Worm (Caenorhabditis elegans) whole organism, young adult: ENCODE data around the gene T08G5.3.

ENCODE experiments used
- B0261.1 ChIP-seq: sonication (generic microtip); optimal IDR thresholded peaks from 2 replicates; lab custom pipeline; 2016; ENCODE audit warnings: mild to moderate bottlenecking, missing genetic modification characterization, moderate library complexity, missing compliant biosample characterization
- B0336.3 ChIP-seq: fragments of 200-800 bp; sonication (Bioruptor generic); IDR thresholded peaks from 2 replicates; pipeline ENCODE4 v1.3.6; 2022; ENCODE audit warnings: missing genetic modification characterization, missing compliant biosample characterization
- C17E4.6 ChIP-seq: fragments of 200-800 bp; sonication (Bioruptor generic); IDR thresholded peaks from 2 replicates; pipeline ENCODE4 v1.3.6; 2022; ENCODE audit warnings: missing genetic modification reagents, missing genetic modification characterization, missing compliant biosample characterization
- F22D6.2 ChIP-seq: sonication (generic microtip); optimal IDR thresholded peaks from 2 replicates; lab custom pipeline; 2016; ENCODE audit warnings: mild to moderate bottlenecking, missing genetic modification characterization, missing compliant biosample characterization
- F55B11.4 ChIP-seq: sonication (generic microtip); optimal IDR thresholded peaks from 2 replicates; lab custom pipeline; 2016; ENCODE audit warnings: missing compliant biosample characterization, missing genetic modification characterization, borderline replicate concordance; ENCODE audit not compliant: insufficient read depth
- F57C9.4 ChIP-seq: sonication (generic microtip); optimal IDR thresholded peaks from 2 replicates; lab custom pipeline; 2017; ENCODE audit warnings: mild to moderate bottlenecking, missing genetic modification characterization, missing compliant biosample characterization
- K12H6.12 ChIP-seq: fragments of 200-800 bp; sonication (Bioruptor generic); optimal IDR thresholded peaks from 2 replicates; lab custom pipeline; 2018; ENCODE audit warnings: mild to moderate bottlenecking, missing genetic modification characterization, missing compliant biosample characterization
- T07F8.4 ChIP-seq: sonication (generic microtip); optimal IDR thresholded peaks from 2 replicates; lab custom pipeline; 2016; ENCODE audit warnings: mild to moderate bottlenecking, missing genetic modification characterization, moderate library complexity, missing compliant biosample characterization
- Y53F4B.3 ChIP-seq: fragments of 200-800 bp; sonication (Bioruptor generic); IDR thresholded peaks from 2 replicates; pipeline ENCODE4 v1.3.6; 2022; ENCODE audit warnings: missing genetic modification reagents, missing genetic modification characterization, missing compliant biosample characterization
- ZK185.1 ChIP-seq: sonication (generic microtip); optimal IDR thresholded peaks from 2 replicates; lab custom pipeline; 2016; ENCODE audit warnings: mild to moderate bottlenecking, missing genetic modification characterization, missing compliant biosample characterization; ENCODE audit not compliant: poor library complexity, severe bottlenecking
- aptf-2 ChIP-seq: fragments of 200-800 bp; sonication (Bioruptor generic); conservative IDR thresholded peaks from 2 replicates; pipeline ENCODE4 v1.3.6; 2022; ENCODE audit warnings: missing genetic modification reagents, missing genetic modification characterization, missing compliant biosample characterization
- aptf-3 ChIP-seq: fragments of 200-800 bp; sonication (Bioruptor generic); IDR thresholded peaks from 2 replicates; pipeline ENCODE4 v1.3.6; 2022; ENCODE audit warnings: missing genetic modification characterization, missing compliant biosample characterization
- atf-7 ChIP-seq: sonication (generic microtip); optimal IDR thresholded peaks from 2 replicates; lab custom pipeline; 2017; ENCODE audit warnings: mild to moderate bottlenecking, missing genetic modification characterization, missing compliant biosample characterization
- ceh-40 ChIP-seq: fragments of 200-800 bp; sonication (Bioruptor generic); IDR thresholded peaks from 2 replicates; pipeline ENCODE4 v1.3.6; 2022; ENCODE audit warnings: missing genetic modification characterization, missing compliant biosample characterization
- ceh-91 ChIP-seq: fragments of 200-800 bp; sonication (Bioruptor generic); IDR thresholded peaks from 2 replicates; pipeline ENCODE4 v1.3.6; 2022; ENCODE audit warnings: missing genetic modification reagents, missing genetic modification characterization, missing compliant biosample characterization
- chd-7 ChIP-seq: sonication (generic microtip); optimal IDR thresholded peaks from 2 replicates; lab custom pipeline; 2016; ENCODE audit warnings: mild to moderate bottlenecking, missing genetic modification characterization, moderate library complexity, missing compliant biosample characterization
- die-1 ChIP-seq: sonication (generic microtip); optimal IDR thresholded peaks from 2 replicates; lab custom pipeline; 2016; ENCODE audit warnings: missing genotype, mild to moderate bottlenecking, missing genetic modification characterization, missing compliant biosample characterization
- dpl-1 ChIP-seq: fragments of 150-350 bp; optimal IDR thresholded peaks from 2 replicates; lab custom pipeline; 2014; ENCODE audit warnings: missing biosample characterization, missing genetic modification reagents, missing genetic modification characterization
- egl-18 ChIP-seq: fragments of 200-800 bp; sonication (Bioruptor generic); IDR thresholded peaks from 2 replicates; pipeline ENCODE4 v1.3.6; 2022; ENCODE audit warnings: missing genetic modification reagents, missing genetic modification characterization, missing compliant biosample characterization
- hlh-26 ChIP-seq: fragments of 200-800 bp; sonication (Bioruptor generic); conservative IDR thresholded peaks from 2 replicates; pipeline ENCODE4 v1.3.6; 2022; ENCODE audit warnings: missing genetic modification reagents, missing genetic modification characterization, missing compliant biosample characterization
- let-607 ChIP-seq, 2 experiments: fragments of 200-800 bp in 1 of 2; sonication (Bioruptor generic) in 1 of 2; sonication (generic microtip) in 1 of 2; optimal IDR thresholded peaks; 2 replicates each; lab custom pipeline; 2016 to 2018; ENCODE audit warnings: mild to moderate bottlenecking in 2 of 2, missing compliant biosample characterization in 2 of 2, missing genetic modification characterization in 2 of 2, moderate library complexity in 2 of 2, missing genotype in 1 of 2
- lsl-1 ChIP-seq: fragments of 200-800 bp; sonication (Bioruptor generic); optimal IDR thresholded peaks from 2 replicates; lab custom pipeline; 2018; ENCODE audit warnings: mild to moderate bottlenecking, missing genetic modification characterization, moderate library complexity, missing compliant biosample characterization
- madf-10 ChIP-seq: sonication (generic microtip); optimal IDR thresholded peaks from 2 replicates; lab custom pipeline; 2016; ENCODE audit warnings: mild to moderate bottlenecking, missing genetic modification characterization, missing compliant biosample characterization
- madf-3 ChIP-seq: fragments of 200-800 bp; sonication (Bioruptor generic); IDR thresholded peaks from 2 replicates; pipeline ENCODE4 v1.3.6; 2022; ENCODE audit warnings: missing genetic modification reagents, missing genetic modification characterization, missing compliant biosample characterization
- madf-6 ChIP-seq: fragments of 200-800 bp; sonication (Bioruptor generic); IDR thresholded peaks from 2 replicates; pipeline ENCODE4 v1.3.6; 2022; ENCODE audit warnings: missing genetic modification reagents, missing genetic modification characterization, missing compliant biosample characterization
- mcd-1 ChIP-seq: fragments of 200-800 bp; sonication (Bioruptor generic); IDR thresholded peaks from 2 replicates; pipeline ENCODE4 v1.3.6; 2022; ENCODE audit warnings: missing genetic modification reagents, missing genetic modification characterization, missing compliant biosample characterization
- mel-28 ChIP-seq: sonication (generic microtip); optimal IDR thresholded peaks from 2 replicates; lab custom pipeline; 2016; ENCODE audit warnings: borderline replicate concordance, mild to moderate bottlenecking, missing genetic modification characterization, missing compliant biosample characterization
- mes-4 ChIP-seq: sonication (generic microtip); optimal IDR thresholded peaks from 2 replicates; lab custom pipeline; 2016; ENCODE audit warnings: missing genotype, missing genetic modification characterization, missing compliant biosample characterization
- mxl-1 ChIP-seq: sonication (generic microtip); optimal IDR thresholded peaks from 2 replicates; lab custom pipeline; 2016; ENCODE audit warnings: missing genetic modification characterization, missing compliant biosample characterization
- nfyb-1 ChIP-seq: fragments of 200-800 bp; sonication (Bioruptor generic); IDR thresholded peaks from 2 replicates; pipeline ENCODE4 v1.3.6; 2022; ENCODE audit warnings: missing genetic modification reagents, missing genetic modification characterization, missing compliant biosample characterization
- nhr-27 ChIP-seq: fragments of 200-800 bp; sonication (Bioruptor generic); optimal IDR thresholded peaks from 2 replicates; lab custom pipeline; 2018; ENCODE audit warnings: mild to moderate bottlenecking, missing genetic modification characterization, moderate library complexity, missing compliant biosample characterization
- nhr-80 ChIP-seq: sonication (generic microtip); optimal IDR thresholded peaks from 2 replicates; lab custom pipeline; 2016; ENCODE audit warnings: missing genetic modification characterization, missing compliant biosample characterization
- nhr-90 ChIP-seq: sonication (generic microtip); optimal IDR thresholded peaks from 2 replicates; lab custom pipeline; 2016; ENCODE audit warnings: missing genotype, mild to moderate bottlenecking, missing genetic modification characterization, missing compliant biosample characterization
- pha-4 ChIP-seq: fragments of 150-350 bp; sonication (generic microtip); optimal IDR thresholded peaks from 2 replicates; lab custom pipeline; 2014; ENCODE audit warnings: missing biosample characterization, missing genetic modification reagents, missing genetic modification characterization
- rec-8 ChIP-seq, 2 experiments: sonication (generic microtip); optimal IDR thresholded peaks; 2 replicates each; lab custom pipeline; 2016; ENCODE audit warnings: mild to moderate bottlenecking in 2 of 2, missing genetic modification characterization in 2 of 2, missing genetic modification reagents in 2 of 2, missing genotype in 2 of 2, missing biosample characterization in 1 of 2, missing compliant biosample characterization in 1 of 2, moderate library complexity in 1 of 2
- sdz-38 ChIP-seq: sonication (generic microtip); optimal IDR thresholded peaks from 2 replicates; lab custom pipeline; 2016; ENCODE audit warnings: missing genotype, missing genetic modification characterization, missing compliant biosample characterization
- sea-2 ChIP-seq: fragments of 200-800 bp; sonication (Bioruptor generic); IDR thresholded peaks from 2 replicates; pipeline ENCODE4 v1.3.6; 2022; ENCODE audit warnings: missing genetic modification characterization, missing compliant biosample characterization
- snpc-1.1 ChIP-seq: sonication (generic microtip); optimal IDR thresholded peaks from 2 replicates; lab custom pipeline; 2017; ENCODE audit warnings: missing genetic modification characterization, mild to moderate bottlenecking, missing compliant biosample characterization, antibody characterized with exemption, moderate library complexity, missing genotype, missing genetic modification reagents; ENCODE audit not compliant: insufficient read depth
- snpc-1.3 ChIP-seq: sonication (generic microtip); optimal IDR thresholded peaks from 2 replicates; lab custom pipeline; 2017; ENCODE audit warnings: missing genetic modification characterization, mild to moderate bottlenecking, missing compliant biosample characterization, antibody characterized with exemption, moderate library complexity, missing genotype, missing genetic modification reagents; ENCODE audit not compliant: insufficient read depth
- sptf-2 ChIP-seq: fragments of 200-800 bp; sonication (Bioruptor generic); optimal IDR thresholded peaks from 2 replicates; lab custom pipeline; 2018; ENCODE audit warnings: mild to moderate bottlenecking, missing genetic modification characterization, missing compliant biosample characterization
- tbp1 ChIP-seq: fragments of 200-800 bp; sonication (Bioruptor generic); optimal IDR thresholded peaks from 2 replicates; lab custom pipeline; 2018; ENCODE audit warnings: mild to moderate bottlenecking, missing genetic modification characterization, missing compliant biosample characterization
- tbx-9 ChIP-seq: sonication (generic microtip); optimal IDR thresholded peaks from 2 replicates; lab custom pipeline; 2016; ENCODE audit warnings: borderline replicate concordance, missing genetic modification characterization, inconsistent platforms, missing compliant biosample characterization
- unc-130 ChIP-seq: sonication (generic microtip); optimal IDR thresholded peaks from 2 replicates; lab custom pipeline; 2016; ENCODE audit warnings: missing genetic modification reagents, missing genetic modification characterization, missing compliant biosample characterization
- zim-3 ChIP-seq: sonication (generic microtip); optimal IDR thresholded peaks from 2 replicates; lab custom pipeline; 2017; ENCODE audit warnings: mild to moderate bottlenecking, missing genetic modification characterization, moderate library complexity, missing compliant biosample characterization
- ztf-3 ChIP-seq: fragments of 200-800 bp; sonication (Bioruptor generic); optimal IDR thresholded peaks from 2 replicates; lab custom pipeline; 2018; ENCODE audit warnings: mild to moderate bottlenecking, missing genetic modification characterization, missing compliant biosample characterization

Gene T08G5.3

ce11 chrV:14027384-14027783, at the start of gene T08G5.3:
Gene T08G5.3 (minus strand): TSS chrV:14027484.
- TF ChIP-seq sptf-2 (GFP tag; lab: Kevin White, UChicago) (no peak), zim-3 (tag; lab: Kevin White, UChicago) (no peak), mxl-1 (tag; lab: Kevin White, UChicago) (no peak), nhr-90 (tag; lab: Kevin White, UChicago) (no peak), madf-10 (tag; lab: Kevin White, UChicago) (no peak), lsl-1 (GFP tag; lab: Kevin White, UChicago) (no peak), C17E4.6 (GFP tag; lab: Robert Waterston, UW) (no peak), B0261.1 (tag; lab: Kevin White, UChicago) (no peak), die-1 (no peak), mes-4 (no peak), snpc-1.1 (tag; lab: Kevin White, UChicago) (no peak), sea-2 (GFP tag; lab: Robert Waterston, UW) (no peak), pha-4 (no peak)

ce11 chrV:14074160-14074559, 46.9 kb upstream of the T08G5.3 start, which contains the start of gene D1086.11:
Gene D1086.11 (plus strand): TSS chrV:14074460.
- TF ChIP-seq ceh-91 (no peak), rec-8 (tag; optimal IDR thresholded peaks at IDR 0.05; lab: Kevin White, UChicago) (no peak), B0261.1 (tag; lab: Kevin White, UChicago) (no peak), K12H6.12 (no peak), sptf-2 (GFP tag; lab: Kevin White, UChicago) (no peak), aptf-2 (GFP tag; lab: Robert Waterston, UW) (no peak), atf-7 (tag; lab: Kevin White, UChicago) (no peak), madf-6 (GFP tag; lab: Robert Waterston, UW) (no peak), unc-130 (GFP tag; lab: Kevin White, UChicago) (no peak), tbp1 (GFP tag; lab: Kevin White, UChicago) (no peak)
- TF ChIP-seq, all 124 proteins: peak for 0

ce11 chrV:14069899-14070298, 42.6 kb upstream of the T08G5.3 start:
- TF ChIP-seq snpc-1.3 (tag; lab: Kevin White, UChicago) (no peak), F22D6.2 (tag; lab: Kevin White, UChicago) (no peak), madf-10 (tag; lab: Kevin White, UChicago) (no peak), sdz-38 (tag; lab: Kevin White, UChicago) (no peak), ceh-40 (no peak), hlh-26 (no peak), sptf-2 (GFP tag; lab: Kevin White, UChicago) (no peak), ZK185.1 (tag; lab: Kevin White, UChicago) (no peak), F55B11.4 (tag; lab: Kevin White, UChicago) (no peak), mel-28 (tag; lab: Kevin White, UChicago) (no peak), nhr-27 (tag; lab: Kevin White, UChicago) (no peak), tbx-9 (tag; lab: Kevin White, UChicago) (no peak), egl-18 (no peak)

ce11 chrV:14067816-14068296, 40.6 kb upstream of the T08G5.3 start, which contains the start of gene D1086.17:
Gene D1086.17 (plus strand): TSS chrV:14067866.
- no peak for TF ChIP-seq ztf-3
- no peak for TF ChIP-seq nfyb-1 (GFP tag; lab: Robert Waterston, UW)
- no peak for TF ChIP-seq let-607 (tag; optimal IDR thresholded peaks at IDR 0.05; lab: Kevin White, UChicago)
- TF ChIP-seq mcd-1 (GFP tag; lab: Robert Waterston, UW): no peak
- TF ChIP-seq pha-4: no peak
- no peak for TF ChIP-seq nhr-80
- TF ChIP-seq F57C9.4 (tag; lab: Kevin White, UChicago): no peak
- TF ChIP-seq chd-7 (tag; lab: Kevin White, UChicago): no peak
- no peak for TF ChIP-seq aptf-3 (GFP tag; lab: Robert Waterston, UW)
- TF ChIP-seq Y53F4B.3 (GFP tag; lab: Robert Waterston, UW): no peak
- no peak for TF ChIP-seq madf-3 (GFP tag; lab: Robert Waterston, UW)
- no peak for TF ChIP-seq dpl-1 (GFP tag; lab: Kevin White, UChicago)
- TF ChIP-seq T07F8.4 (tag; lab: Kevin White, UChicago): no peak
- TF ChIP-seq B0336.3: no peak
